Comparison of ENCODE assay signal across 2 fruit fly cellular contexts in genomic region chr3R:28020582-28020981, dm6.
TF ChIP-seq lines count a peak whose summit lies in the region.

No protein-coding gene starts in this region.

- no peak for TF ChIP-seq CTCF in whole organism, embryonic (GFP tag; optimal IDR thresholded peaks at IDR 0.05; lab: Kevin White, UChicago)

TF ChIP-seq in whole organism, embryonic, 481 proteins besides CTCF, POLR2A, EP300 and RAD21 (continues in another document):
- TF ChIP-seq CG9727 (GFP tag; optimal IDR thresholded peaks at IDR 0.05; lab: Kevin White, UChicago) (no peak), gcm2 (GFP tag; optimal IDR thresholded peaks at IDR 0.05; lab: Kevin White, UChicago) (no peak), Sox100B (GFP tag; optimal IDR thresholded peaks at IDR 0.05; lab: Kevin White, UChicago) (no peak), ttk (GFP tag; IDR thresholded peaks at IDR 0.05; lab: Robert Waterston, UW) (no peak), oc (tag; optimal IDR thresholded peaks at IDR 0.05; lab: Kevin White, UChicago) (no peak), caup (GFP tag; optimal IDR thresholded peaks at IDR 0.05; lab: Kevin White, UChicago; ENCODE audit: severe bottlenecking) (peak; percentile 27), grau (tag; optimal IDR thresholded peaks at IDR 0.05; lab: Kevin White, UChicago) (no peak), sens (GFP tag; lab: Kevin White, UChicago) (peak; percentile 10), Poxn (GFP tag; IDR thresholded peaks at IDR 0.05; lab: Robert Waterston, UW) (no peak), dysf (GFP tag; IDR thresholded peaks at IDR 0.05; lab: Robert Waterston, UW) (peak; percentile 38; the same call in 2 of the 3 replicates), peb (GFP tag; IDR thresholded peaks at IDR 0.05; lab: Robert Waterston, UW) (no peak), CG30020 (tag; optimal IDR thresholded peaks at IDR 0.05; lab: Kevin White, UChicago) (no peak), lmd (GFP tag; IDR thresholded peaks at IDR 0.05; lab: Robert Waterston, UW) (peak; percentile 38; the same call in 1 of the 2 replicates), lab (GFP tag; optimal IDR thresholded peaks at IDR 0.05; lab: Kevin White, UChicago) (peak; percentile 65), CG11695 (GFP tag; IDR thresholded peaks at IDR 0.05; lab: Robert Waterston, UW) (0 out of 3 replicates have a peak, but pooled peaks have one; percentile 18), CG14050 (GFP tag; IDR thresholded peaks at IDR 0.05; lab: Robert Waterston, UW) (no peak), HLH3B (GFP tag; IDR thresholded peaks at IDR 0.05; lab: Robert Waterston, UW) (0 out of 2 replicates have a peak, but pooled peaks have one; percentile 8), CG4404 (GFP tag; IDR thresholded peaks at IDR 0.05; lab: Robert Waterston, UW) (no peak), CG11504 (tag; optimal IDR thresholded peaks at IDR 0.05; lab: Kevin White, UChicago) (peak; percentile 54), Hmx (GFP tag; optimal IDR thresholded peaks at IDR 0.05; lab: Kevin White, UChicago) (no peak), CG2678 (tag; optimal IDR thresholded peaks at IDR 0.05; lab: Kevin White, UChicago) (peak; percentile 57), CG7786 (GFP tag; optimal IDR thresholded peaks at IDR 0.05; lab: Kevin White, UChicago) (no peak), danr (GFP tag; IDR thresholded peaks at IDR 0.05; lab: Robert Waterston, UW) (no peak), cg (GFP tag; optimal IDR thresholded peaks at IDR 0.05; lab: Kevin White, UChicago) (no peak), zfh1 (GFP tag; IDR thresholded peaks at IDR 0.05; lab: Robert Waterston, UW) (no peak), slbo (GFP tag; IDR thresholded peaks at IDR 0.05; lab: Robert Waterston, UW) (peak; percentile 31; the same call in 1 of the 2 replicates), CG8388 (GFP tag; optimal IDR thresholded peaks at IDR 0.05; lab: Kevin White, UChicago) (no peak), ems (GFP tag; optimal IDR thresholded peaks at IDR 0.05; lab: Kevin White, UChicago) (no peak), prd (optimal IDR thresholded peaks at IDR 0.05; lab: Kevin White, UChicago) (no peak), prd (GFP tag; IDR thresholded peaks at IDR 0.05; lab: Robert Waterston, UW) (0 out of 3 replicates have a peak, but pooled peaks have one; percentile 26), ind (GFP tag; optimal IDR thresholded peaks at IDR 0.05; lab: Kevin White, UChicago) (peak; percentile 35), sob (GFP tag; IDR thresholded peaks at IDR 0.05; lab: Robert Waterston, UW) (peak; percentile 42; the same call in 1 of the 2 replicates), Meics (GFP tag; optimal IDR thresholded peaks at IDR 0.05; lab: Kevin White, UChicago) (peak; percentile 33), esg (GFP tag; conservative IDR thresholded peaks at IDR 0.05; lab: Robert Waterston, UW) (no peak), scrt (GFP tag; optimal IDR thresholded peaks at IDR 0.05; lab: Kevin White, UChicago) (peak; percentile 63), CG13894 (tag; optimal IDR thresholded peaks at IDR 0.05; lab: Kevin White, UChicago) (peak; percentile 4), CG2120 (GFP tag; optimal IDR thresholded peaks at IDR 0.05; lab: Kevin White, UChicago) (peak; percentile 28), row (GFP tag; IDR thresholded peaks at IDR 0.05; lab: Robert Waterston, UW) (peak; percentile 50; the same call in 2 of the 3 replicates), CG10147 (GFP tag; optimal IDR thresholded peaks at IDR 0.05; lab: Kevin White, UChicago) (peak; percentile 22), insv (GFP tag; optimal IDR thresholded peaks at IDR 0.05; lab: Kevin White, UChicago) (no peak), CkIIα-i1 (GFP tag; IDR thresholded peaks at IDR 0.05; lab: Robert Waterston, UW) (no peak), CG3281 (GFP tag; optimal IDR thresholded peaks at IDR 0.05; lab: Kevin White, UChicago) (peak; percentile 34), cwo (GFP tag; optimal IDR thresholded peaks at IDR 0.05; lab: Kevin White, UChicago) (peak; percentile 4), CG18599 (GFP tag; optimal IDR thresholded peaks at IDR 0.05; lab: Kevin White, UChicago) (peak; percentile 78), Dll (GFP tag; IDR thresholded peaks at IDR 0.05; lab: Robert Waterston, UW; ENCODE audit: partially characterized antibody) (no peak)

TF ChIP-seq in whole organism, prepupa, 60 proteins besides CTCF, POLR2A, EP300 and RAD21:
- TF ChIP-seq svp (GFP tag; lab: Kevin White, UChicago) = peak; percentile 53
- TF ChIP-seq lz (GFP tag; optimal IDR thresholded peaks at IDR 0.05; lab: Kevin White, UChicago) = no peak
- TF ChIP-seq Eip78C (GFP tag; lab: Kevin White, UChicago) = peak; percentile 5
- no peak for TF ChIP-seq CG8319 (GFP tag; optimal IDR thresholded peaks at IDR 0.05; lab: Kevin White, UChicago)
- TF ChIP-seq Eip75B (GFP tag; optimal IDR thresholded peaks at IDR 0.05; lab: Kevin White, UChicago) = no peak
- no peak for TF ChIP-seq CG6276 (GFP tag; optimal IDR thresholded peaks at IDR 0.05; lab: Kevin White, UChicago)
- no peak for TF ChIP-seq CG3032 (tag; optimal IDR thresholded peaks at IDR 0.05; lab: Kevin White, UChicago)
- no peak for TF ChIP-seq CG6163 (GFP tag; IDR thresholded peaks at IDR 0.05; lab: Robert Waterston, UW)
- no peak for TF ChIP-seq achi (GFP tag; optimal IDR thresholded peaks at IDR 0.05; lab: Kevin White, UChicago)

Comparison
In these comparisons a context has a peak if more than half of its experiments do, and no peak if none do; other contexts are left out.
1. Of the 7 proteins assayed by ChIP-seq in both whole organism, embryonic and whole organism, prepupa: peak only in whole organism, embryonic: Blimp-1; only in whole organism, prepupa: none; in both: none; in neither: 6.